Worm (Caenorhabditis elegans) whole organism, midembryonic: ENCODE measurements around the gene srj-38.
"Not testable (repeated sequence)": the region's sequence is repeated elsewhere in the genome, so short reads cannot be mapped to it uniquely, and the experiment has no call there.

ENCODE experiments used
- T22C8.4 ChIP-seq: fragments of 200-800 bp; sonication (Bioruptor generic); IDR thresholded peaks from 2 replicates; pipeline ENCODE4 v1.3.6; 2022; ENCODE audit warnings: missing genetic modification characterization, missing compliant biosample characterization
- cog-1 ChIP-seq: sonication (generic microtip); optimal IDR thresholded peaks from 2 replicates; lab custom pipeline; 2016; ENCODE audit warnings: missing genetic modification characterization, missing compliant biosample characterization
- flt-1 ChIP-seq: fragments of 200-800 bp; sonication (Bioruptor generic); IDR thresholded peaks from 2 replicates; pipeline ENCODE4 v1.3.6; 2022; ENCODE audit warnings: missing genetic modification characterization, missing compliant biosample characterization
- klf-2 ChIP-seq: fragments of 200-800 bp; sonication (Bioruptor generic); conservative IDR thresholded peaks from 2 replicates; pipeline ENCODE4 v1.3.6; 2022; ENCODE audit warnings: missing genetic modification reagents, missing genetic modification characterization, missing compliant biosample characterization
- med-1 ChIP-seq: sonication (generic microtip); optimal IDR thresholded peaks from 2 replicates; lab custom pipeline; 2017; ENCODE audit warnings: missing genetic modification characterization, mild to moderate bottlenecking, missing compliant biosample characterization, antibody characterized with exemption, missing genetic modification reagents; ENCODE audit not compliant: insufficient read depth
- ref-1 ChIP-seq: fragments of 200-800 bp; sonication (Bioruptor generic); conservative IDR thresholded peaks from 2 replicates; pipeline ENCODE4 v1.3.6; 2022; ENCODE audit warnings: missing genetic modification reagents, missing genetic modification characterization, missing compliant biosample characterization
- tab-1 ChIP-seq: fragments of 200-800 bp; sonication (Bioruptor generic); IDR thresholded peaks from 2 replicates; pipeline ENCODE4 v1.3.6; 2022; ENCODE audit warnings: missing genetic modification characterization, missing compliant biosample characterization
- ztf-23 ChIP-seq: fragments of 200-800 bp; sonication (Bioruptor generic); IDR thresholded peaks from 2 replicates; pipeline ENCODE4 v1.3.6; 2022; ENCODE audit warnings: missing genetic modification reagents, missing genetic modification characterization, missing compliant biosample characterization
- ztf-29 ChIP-seq: fragments of 200-800 bp; sonication (Bioruptor generic); IDR thresholded peaks from 2 replicates; pipeline ENCODE4 v1.3.6; 2022; ENCODE audit warnings: missing genetic modification reagents, missing genetic modification characterization, missing compliant biosample characterization

srj-38 gene

ce11 chrV:893437-894018 is 9.3 kb upstream of the srj-38 start, which contains the start of the genes srlf-23 and srlf-20:
Gene srlf-23, minus strand, starts transcription at chrV:893537.
Gene srlf-20, plus strand, starts transcription at chrV:893968.
- no peak for TF ChIP-seq ztf-29
- no peak for TF ChIP-seq cog-1 (tag; lab: Kevin White, UChicago)
- no peak for TF ChIP-seq T22C8.4 (GFP tag; lab: Robert Waterston, UW)
- TF ChIP-seq tab-1 (GFP tag; lab: Robert Waterston, UW) = no peak
- no peak for TF ChIP-seq ztf-23 (GFP tag; lab: Robert Waterston, UW)
- no peak for TF ChIP-seq med-1
- no peak for TF ChIP-seq klf-2
- no peak for TF ChIP-seq flt-1 (GFP tag; lab: Robert Waterston, UW)
- TF ChIP-seq ref-1 (GFP tag; lab: Robert Waterston, UW) = no peak

DNA sequence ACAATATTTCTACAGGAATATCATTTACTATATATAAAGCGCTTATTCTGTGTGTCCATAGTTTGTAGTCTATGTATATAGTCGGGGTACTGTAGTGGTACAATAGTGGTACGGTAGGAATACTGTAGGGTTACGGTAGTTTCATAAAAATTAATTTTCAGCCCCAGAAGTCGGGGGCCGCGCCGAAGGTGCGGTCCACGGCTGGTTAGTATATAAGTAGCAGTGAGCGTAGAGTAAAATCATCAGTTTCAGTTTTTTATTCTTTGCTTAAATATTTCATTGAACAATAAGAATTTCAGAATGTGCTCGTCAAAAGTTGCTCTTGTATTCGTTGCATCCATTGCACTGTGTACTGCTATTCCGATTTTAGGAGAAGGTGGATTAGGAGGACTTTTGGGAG is 6.6 kb upstream of the srj-38 start, which contains the start of gene srlf-22:
Gene srlf-22 (plus strand): TSS at position 301 of the 400 bp plus-strand sequence.
- not testable (repeated sequence) for TF ChIP-seq ztf-23, tab-1, ref-1 (GFP tag; lab: Robert Waterston, UW)

- TF ChIP-seq med-1 = no peak
- no peak for TF ChIP-seq ref-1 (GFP tag; lab: Robert Waterston, UW)
- no peak for TF ChIP-seq flt-1 (GFP tag; lab: Robert Waterston, UW)
- TF ChIP-seq klf-2 = no peak
- no peak for TF ChIP-seq ztf-23 (GFP tag; lab: Robert Waterston, UW)
- no peak for TF ChIP-seq T22C8.4 (GFP tag; lab: Robert Waterston, UW)
- no peak for TF ChIP-seq cog-1 (tag; lab: Kevin White, UChicago)
These were observed 6.2 kb upstream of the srj-38 start, which contains the start of gene srlf-21 for ce11 chrV:890423-890822. Gene srlf-21, minus strand, starts transcription at chrV:890523.

- TF ChIP-seq ztf-23 (GFP tag; lab: Robert Waterston, UW) (no peak), flt-1 (GFP tag; lab: Robert Waterston, UW) (no peak), ztf-29 (no peak)
These were observed 5.0 kb upstream of the srj-38 start, which contains the start of gene T02B11.6 for ce11 chrV:889216-889615. Gene T02B11.6, minus strand, starts transcription at chrV:889316.

DNA sequence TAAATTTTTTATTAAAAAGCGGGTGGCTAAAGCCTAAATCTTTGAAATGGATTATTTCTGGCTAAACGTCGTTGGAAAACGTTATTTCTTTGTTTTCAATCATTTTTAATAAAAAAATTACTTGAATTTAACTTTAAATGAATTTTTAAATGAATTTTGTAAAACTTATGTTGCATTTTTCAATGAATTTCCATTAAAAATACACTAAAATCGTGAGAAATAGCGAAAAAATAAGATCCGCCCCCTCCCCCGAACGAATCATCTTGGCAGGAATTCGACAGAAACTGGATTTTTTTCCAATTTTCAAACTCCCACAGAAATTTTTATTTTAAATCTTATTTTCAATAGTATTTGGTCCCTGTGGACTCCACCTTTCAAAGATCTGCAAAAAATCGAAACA is 5.1 kb downstream of the srj-38 start, which contains the start of gene srg-53:
Gene srg-53 (plus strand): TSS at position 301 of the 400 bp plus-strand sequence.
- TF ChIP-seq klf-2 (no peak), ztf-29 (no peak), ztf-23 (GFP tag; lab: Robert Waterston, UW) (no peak), cog-1 (tag; lab: Kevin White, UChicago) (no peak), flt-1 (GFP tag; lab: Robert Waterston, UW) (no peak), ref-1 (GFP tag; lab: Robert Waterston, UW) (no peak), tab-1 (GFP tag; lab: Robert Waterston, UW) (no peak)

DNA sequence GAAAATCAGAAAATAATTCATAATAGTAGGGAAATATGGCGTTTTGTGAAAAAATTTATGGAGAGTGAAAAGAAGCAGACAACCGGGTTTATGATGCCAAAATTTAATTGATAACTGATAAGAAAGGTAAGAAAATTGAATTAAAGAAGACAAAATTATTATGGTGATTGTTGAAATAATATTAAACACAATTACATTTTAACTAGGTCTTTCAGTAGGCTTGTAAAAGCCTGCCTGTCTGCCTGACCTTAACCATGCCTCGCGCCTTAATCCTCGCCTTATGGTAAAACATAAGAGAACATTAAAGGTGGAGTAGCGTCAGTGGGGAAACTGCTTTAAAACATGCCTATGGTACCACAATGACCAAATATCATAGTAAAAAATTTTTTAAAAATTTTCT is 5.7 kb downstream of the srj-38 start, which contains the start of gene T02B11.8:
Gene T02B11.8 (minus strand): TSS at position 101 of the 400 bp plus-strand sequence.
- no peak for TF ChIP-seq tab-1 (GFP tag; lab: Robert Waterston, UW)
- TF ChIP-seq cog-1 (tag; lab: Kevin White, UChicago) = no peak
- TF ChIP-seq T22C8.4 (GFP tag; lab: Robert Waterston, UW) = no peak
- no peak for TF ChIP-seq ztf-23 (GFP tag; lab: Robert Waterston, UW)
- TF ChIP-seq flt-1 (GFP tag; lab: Robert Waterston, UW) = no peak
- TF ChIP-seq ref-1 (GFP tag; lab: Robert Waterston, UW) = no peak
- TF ChIP-seq klf-2 = no peak
- no peak for TF ChIP-seq ztf-29
- TF ChIP-seq med-1 = no peak

- TF ChIP-seq T22C8.4 (GFP tag; lab: Robert Waterston, UW) = no peak
- TF ChIP-seq ztf-29 = no peak
- TF ChIP-seq cog-1 (tag; lab: Kevin White, UChicago) = no peak
These were observed 8.3 kb downstream of the srj-38 start, which contains the start of gene T02B11.9 for ce11 chrV:875945-876344. Gene T02B11.9, plus strand, starts transcription at chrV:876245.

DNA sequence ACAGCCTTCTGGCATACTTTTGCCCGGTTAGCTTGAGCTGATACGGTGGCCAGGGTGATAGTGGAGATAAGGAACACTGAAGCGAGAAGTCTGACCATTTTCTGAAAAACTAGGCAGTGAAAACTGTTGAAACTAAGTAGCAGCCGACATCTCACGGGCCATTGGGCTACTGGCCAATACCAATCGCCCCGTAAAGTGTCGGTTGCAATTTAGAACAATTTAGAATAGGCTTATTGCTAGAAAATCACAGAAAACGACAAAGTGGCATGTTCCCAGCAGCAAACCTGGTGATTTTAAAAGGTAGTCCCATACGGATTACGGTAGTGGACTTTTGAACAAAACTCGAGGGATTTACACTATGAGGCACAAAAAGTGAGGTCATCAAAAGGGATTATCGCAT is 13.2 kb downstream of the srj-38 start, which contains the start of gene T02B11.4:
Gene T02B11.4 (minus strand): TSS at position 101 of the 400 bp plus-strand sequence.
- TF ChIP-seq flt-1 (GFP tag; lab: Robert Waterston, UW) (no peak), ztf-23 (GFP tag; lab: Robert Waterston, UW) (no peak), tab-1 (GFP tag; lab: Robert Waterston, UW) (no peak), T22C8.4 (GFP tag; lab: Robert Waterston, UW) (no peak), ztf-29 (no peak), klf-2 (no peak), cog-1 (tag; lab: Kevin White, UChicago) (no peak), med-1 (no peak), ref-1 (GFP tag; lab: Robert Waterston, UW) (no peak)

- TF ChIP-seq flt-1 (GFP tag; lab: Robert Waterston, UW) (no peak), tab-1 (GFP tag; lab: Robert Waterston, UW) (no peak), med-1 (no peak), ztf-29 (no peak), ref-1 (GFP tag; lab: Robert Waterston, UW) (no peak), ztf-23 (GFP tag; lab: Robert Waterston, UW) (no peak), T22C8.4 (GFP tag; lab: Robert Waterston, UW) (no peak), klf-2 (no peak), cog-1 (tag; lab: Kevin White, UChicago) (no peak)
These were observed 17.5 kb downstream of the srj-38 start, which contains the start of gene T02B11.3 for ce11 chrV:866729-867128. Gene T02B11.3, minus strand, starts transcription at chrV:866829.

ce11 chrV:858841-859456 is 25.3 kb downstream of the srj-38 start:
- TF ChIP-seq flt-1 (GFP tag; lab: Robert Waterston, UW) (0 out of 2 replicates have a peak, but pooled peaks have one; percentile 49), med-1 (no peak), ztf-29 (0 out of 2 replicates have a peak, but pooled peaks have one; percentile 17), tab-1 (GFP tag; lab: Robert Waterston, UW) (no peak)
